Worm (Caenorhabditis elegans): Measurements from ENCODE around the gene F57B9.8.

DNA sequence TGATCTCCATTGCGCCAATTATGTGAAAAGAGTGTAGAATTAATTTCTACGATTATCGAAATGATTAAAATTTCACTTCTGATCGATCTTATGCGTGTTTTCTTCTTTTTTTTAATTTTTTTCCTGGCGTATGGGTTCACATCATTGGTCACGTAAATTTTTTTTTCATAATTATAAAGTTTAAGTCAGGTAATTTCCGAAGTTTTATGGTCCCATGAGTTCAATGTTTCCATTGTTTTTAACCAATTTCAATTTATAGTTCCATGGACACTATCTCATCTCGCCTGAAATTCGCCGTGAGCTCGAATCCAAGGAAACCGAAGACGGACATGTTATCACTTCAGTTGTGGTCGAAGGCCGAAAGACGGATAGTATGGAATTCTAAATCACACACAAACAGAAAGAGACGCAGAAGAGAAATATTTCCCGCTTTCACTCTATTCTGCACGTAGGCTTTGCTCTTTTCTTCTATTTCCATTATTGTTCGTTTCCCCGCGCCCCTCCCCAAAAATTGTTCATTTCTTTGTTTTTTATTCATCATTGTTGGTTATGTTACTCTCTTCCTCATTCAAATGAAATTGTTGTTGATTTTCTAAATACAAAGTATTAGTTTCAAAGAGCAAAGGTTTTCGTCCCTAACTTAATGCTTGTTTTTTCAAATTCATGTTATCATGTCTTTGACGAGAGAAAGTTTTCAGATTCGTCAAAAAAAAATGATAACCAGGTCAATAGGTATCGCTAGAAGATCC lies at the start of gene F57B9.8, which contains the start of gene coq-2:
- TF ChIP-seq hnd-1 (tag; optimal IDR thresholded peaks at IDR 0.05) = no peak
- no peak for TF ChIP-seq flt-1 (GFP tag; IDR thresholded peaks at IDR 0.05)
- TF ChIP-seq sea-1 (GFP tag; conservative IDR thresholded peaks at IDR 0.05) = no peak
- no peak for TF ChIP-seq ceh-36 (tag; optimal IDR thresholded peaks at IDR 0.05)
- no peak for TF ChIP-seq ama-1 (optimal IDR thresholded peaks at IDR 0.05)
- TF ChIP-seq aly-1 (tag; optimal IDR thresholded peaks at IDR 0.05) = no peak
- TF ChIP-seq B0310.2 (tag; optimal IDR thresholded peaks at IDR 0.05) = no peak
- TF ChIP-seq ceh-13 (GFP tag; optimal IDR thresholded peaks at IDR 0.05) = no peak
- TF ChIP-seq tra-4 (tag; optimal IDR thresholded peaks at IDR 0.05) = no peak
- no peak for TF ChIP-seq ets-7 (tag; optimal IDR thresholded peaks at IDR 0.05)
- no peak for TF ChIP-seq scrt-1 (GFP tag; IDR thresholded peaks at IDR 0.05)
- no peak for TF ChIP-seq tbx-37 (GFP tag; conservative IDR thresholded peaks at IDR 0.05)
- TF ChIP-seq F13C5.2 (tag; optimal IDR thresholded peaks at IDR 0.05) = no peak
- TF ChIP-seq tbx-11 (GFP tag; IDR thresholded peaks at IDR 0.05) = no peak
